Worm (Caenorhabditis elegans) whole organism, late embryonic: ENCODE results near the gene F45D3.3.

Source experiments
- elt-2 ChIP-seq: sonication (generic microtip); optimal IDR thresholded peaks from 2 replicates; lab custom pipeline; 2016; ENCODE audit warnings: missing genetic modification reagents, missing genetic modification characterization, missing compliant biosample characterization
- hlh-30 ChIP-seq: sonication (generic microtip); optimal IDR thresholded peaks from 2 replicates; lab custom pipeline; 2017; ENCODE audit warnings: antibody characterized with exemption, missing genetic modification characterization, missing compliant biosample characterization; ENCODE audit not compliant: insufficient read depth
- lin-11 ChIP-seq: fragments of 200-800 bp; sonication (Bioruptor generic); optimal IDR thresholded peaks from 2 replicates; lab custom pipeline; 2018; ENCODE audit warnings: mild to moderate bottlenecking, missing genetic modification characterization, missing compliant biosample characterization
- rnt-1 ChIP-seq: sonication (generic microtip); optimal IDR thresholded peaks from 2 replicates; lab custom pipeline; 2016; ENCODE audit warnings: missing genetic modification characterization, missing compliant biosample characterization
- ttx-3 ChIP-seq: sonication (generic microtip); optimal IDR thresholded peaks from 2 replicates; lab custom pipeline; 2016; ENCODE audit warnings: missing genetic modification reagents, missing genetic modification characterization, missing compliant biosample characterization
- unc-86 ChIP-seq: sonication (generic microtip); optimal IDR thresholded peaks from 2 replicates; lab custom pipeline; 2016; ENCODE audit warnings: missing genetic modification characterization, missing compliant biosample characterization

DNA sequence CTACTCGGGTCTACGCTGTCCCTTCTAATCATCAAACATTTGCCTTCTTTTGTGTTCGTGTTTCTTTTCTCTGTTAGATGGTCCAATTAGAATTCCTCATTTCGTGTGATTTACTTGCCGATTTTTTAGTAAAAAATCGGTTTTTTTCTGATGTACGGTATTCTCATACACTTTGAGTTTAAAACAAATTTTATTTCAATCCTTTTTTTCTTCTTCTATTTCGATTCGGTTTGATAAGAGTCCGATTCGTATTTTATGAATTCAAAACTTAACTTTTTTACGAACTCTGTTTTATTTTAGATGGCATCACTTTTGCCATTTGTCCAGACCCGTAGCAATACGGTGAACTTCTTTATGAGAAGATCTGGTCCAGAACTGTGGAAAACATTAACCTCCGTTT is 13.0 kb upstream of the F45D3.3 start, which contains the start of gene mrps-5:
- TF ChIP-seq hlh-30: no peak
- TF ChIP-seq unc-86 (tag; lab: Kevin White, UChicago): no peak
- TF ChIP-seq elt-2 (tag; lab: Kevin White, UChicago): no peak
- no peak for TF ChIP-seq rnt-1 (tag; lab: Kevin White, UChicago)
- TF ChIP-seq ttx-3 (tag; lab: Kevin White, UChicago): no peak
- TF ChIP-seq lin-11: no peak
